Worm (Caenorhabditis elegans) whole organism, L2 larva: ENCODE data around the gene arrd-3.
A peak's percentile ranks its signal among the peaks of the same experiment; 100 is the strongest.

ENCODE experiments used
- C34F6.9 ChIP-seq: fragments of 150-350 bp; optimal IDR thresholded peaks from 2 replicates; lab custom pipeline; 2014; ENCODE audit warnings: missing biosample characterization, missing genetic modification characterization
- F13H6.1 ChIP-seq: sonication (generic microtip); optimal IDR thresholded peaks from 2 replicates; lab custom pipeline; 2016; ENCODE audit warnings: missing genetic modification characterization, missing compliant biosample characterization
- R02D3.7 ChIP-seq: fragments of 150-350 bp; optimal IDR thresholded peaks from 2 replicates; lab custom pipeline; 2014; ENCODE audit warnings: missing biosample characterization, missing genetic modification characterization
- Y55F3AM.14 ChIP-seq: fragments of 200-800 bp; sonication (Bioruptor generic); optimal IDR thresholded peaks from 2 replicates; lab custom pipeline; 2018; ENCODE audit warnings: mild to moderate bottlenecking, missing genetic modification characterization, missing compliant biosample characterization
- ZK546.5 ChIP-seq: sonication (generic microtip); optimal IDR thresholded peaks from 2 replicates; lab custom pipeline; 2017; ENCODE audit warnings: missing biosample characterization, missing genetic modification characterization
- alr-1 ChIP-seq: fragments of 150-350 bp; optimal IDR thresholded peaks from 2 replicates; lab custom pipeline; 2014; ENCODE audit warnings: missing biosample characterization, missing genetic modification characterization
- aly-2 ChIP-seq: fragments of 150-350 bp; optimal IDR thresholded peaks from 2 replicates; lab custom pipeline; 2014; ENCODE audit warnings: missing biosample characterization, missing genetic modification characterization
- blmp-1 ChIP-seq: sonication (generic microtip); optimal IDR thresholded peaks from 2 replicates; lab custom pipeline; 2017; ENCODE audit warnings: missing genetic modification characterization, mild to moderate bottlenecking, missing compliant biosample characterization, antibody characterized with exemption, moderate library complexity; ENCODE audit not compliant: insufficient read depth
- ceh-82 ChIP-seq: fragments of 150-350 bp; optimal IDR thresholded peaks from 2 replicates; lab custom pipeline; 2014; ENCODE audit warnings: missing biosample characterization, missing genetic modification characterization
- crh-2 ChIP-seq: sonication (generic microtip); optimal IDR thresholded peaks from 2 replicates; lab custom pipeline; 2017; ENCODE audit warnings: missing biosample characterization, missing genetic modification characterization
- dmd-4 ChIP-seq: sonication (generic microtip); optimal IDR thresholded peaks from 2 replicates; lab custom pipeline; 2017; ENCODE audit warnings: missing biosample characterization, missing genetic modification characterization
- elt-1 ChIP-seq: fragments of 150-350 bp; optimal IDR thresholded peaks from 2 replicates; lab custom pipeline; 2014; ENCODE audit warnings: missing biosample characterization, missing genetic modification characterization
- fos-1 ChIP-seq: fragments of 150-350 bp; optimal IDR thresholded peaks from 2 replicates; lab custom pipeline; 2014; ENCODE audit warnings: missing biosample characterization, missing genetic modification characterization
- gmeb-1 ChIP-seq: fragments of 150-350 bp; optimal IDR thresholded peaks from 2 replicates; lab custom pipeline; 2014; ENCODE audit warnings: missing biosample characterization, missing genetic modification characterization
- lin-11 ChIP-seq: fragments of 150-350 bp; sonication (generic microtip); optimal IDR thresholded peaks from 2 replicates; lab custom pipeline; 2014; ENCODE audit warnings: missing biosample characterization, missing genetic modification characterization, inconsistent platforms, mixed read lengths
- lsy-2 ChIP-seq, 2 experiments: fragments of 150-350 bp in 1 of 2; sonication (generic microtip) in 1 of 2; optimal IDR thresholded peaks; 2 replicates each; lab custom pipeline; 2014 to 2017; ENCODE audit warnings: missing biosample characterization in 2 of 2, missing genetic modification characterization in 2 of 2
- mab-5 ChIP-seq: fragments of 150-350 bp; optimal IDR thresholded peaks from 2 replicates; lab custom pipeline; 2014; ENCODE audit warnings: missing biosample characterization, missing genetic modification characterization
- mbf-1 ChIP-seq: sonication (generic microtip); optimal IDR thresholded peaks from 2 replicates; lab custom pipeline; 2017; ENCODE audit warnings: missing biosample characterization, missing genetic modification characterization
- mdl-1 ChIP-seq, 2 experiments: fragments of 150-350 bp in 1 of 2; sonication (generic microtip) in 1 of 2; optimal IDR thresholded peaks; 2 replicates each; lab custom pipeline; 2017; ENCODE audit warnings: missing biosample characterization in 2 of 2, missing genetic modification characterization in 2 of 2
- nhr-10 ChIP-seq: sonication (generic microtip); optimal IDR thresholded peaks from 2 replicates; lab custom pipeline; 2017; ENCODE audit warnings: missing biosample characterization, missing genetic modification characterization
- nhr-11 ChIP-seq: fragments of 150-350 bp; optimal IDR thresholded peaks from 2 replicates; lab custom pipeline; 2014; ENCODE audit warnings: missing biosample characterization, missing genetic modification characterization
- nhr-129 ChIP-seq: fragments of 150-350 bp; optimal IDR thresholded peaks from 2 replicates; lab custom pipeline; 2014; ENCODE audit warnings: missing biosample characterization, missing genetic modification characterization
- nhr-23 ChIP-seq: fragments of 150-350 bp; optimal IDR thresholded peaks from 2 replicates; lab custom pipeline; 2014; ENCODE audit warnings: missing biosample characterization, missing genetic modification reagents, missing genetic modification characterization
- nhr-77 ChIP-seq: fragments of 150-350 bp; optimal IDR thresholded peaks from 2 replicates; lab custom pipeline; 2014; ENCODE audit warnings: missing biosample characterization, missing genetic modification characterization
- peb-1 ChIP-seq: fragments of 150-350 bp; optimal IDR thresholded peaks from 2 replicates; lab custom pipeline; 2014; ENCODE audit warnings: missing biosample characterization, missing genetic modification characterization
- sem-4 ChIP-seq: fragments of 150-350 bp; optimal IDR thresholded peaks from 2 replicates; lab custom pipeline; 2014; ENCODE audit warnings: missing biosample characterization, missing genetic modification reagents, missing genetic modification characterization
- skn-1 ChIP-seq: sonication (generic microtip); optimal IDR thresholded peaks from 2 replicates; lab custom pipeline; 2017; ENCODE audit warnings: missing biosample characterization, missing genetic modification characterization
- sma-3 ChIP-seq: sonication (generic microtip); optimal IDR thresholded peaks from 2 replicates; lab custom pipeline; 2016; ENCODE audit warnings: missing genetic modification reagents, missing genetic modification characterization, missing compliant biosample characterization
- unc-39 ChIP-seq: fragments of 150-350 bp; optimal IDR thresholded peaks from 2 replicates; lab custom pipeline; 2014; ENCODE audit warnings: missing biosample characterization, missing genetic modification characterization
- unc-55 ChIP-seq: fragments of 150-350 bp; sonication (generic microtip); optimal IDR thresholded peaks from 3 replicates; lab custom pipeline; 2014; ENCODE audit warnings: missing biosample characterization, missing genetic modification reagents, missing genetic modification characterization
- unc-62 ChIP-seq: fragments of 150-350 bp; optimal IDR thresholded peaks from 2 replicates; lab custom pipeline; 2014; ENCODE audit warnings: missing biosample characterization, missing genetic modification reagents, missing genetic modification characterization
- ztf-1 ChIP-seq: fragments of 200-800 bp; sonication (Bioruptor generic); conservative IDR thresholded peaks from 2 replicates; pipeline ENCODE4 v1.3.6; 2022; ENCODE audit warnings: missing genetic modification characterization, missing compliant biosample characterization
- ztf-4 ChIP-seq: fragments of 150-350 bp; optimal IDR thresholded peaks from 2 replicates; lab custom pipeline; 2014; ENCODE audit warnings: missing biosample characterization, missing genetic modification characterization

arrd-3 gene

ce11 chrII:9416381-9417276 is 4.3 kb downstream of the arrd-3 start, which contains the start of the genes gss-1 and chch-3 (continued):
- TF ChIP-seq nhr-77 (tag; lab: Kevin White, UChicago): no peak
- TF ChIP-seq ceh-82 (tag; lab: Kevin White, UChicago): no peak
- peak; percentile 63 for TF ChIP-seq fos-1 (tag; lab: Kevin White, UChicago)
- peak; percentile 69 for TF ChIP-seq gmeb-1 (tag; lab: Kevin White, UChicago)
- no peak for TF ChIP-seq aly-2
- peak; percentile 25 for TF ChIP-seq mab-5 (tag; lab: Kevin White, UChicago)
- no peak for TF ChIP-seq unc-62
- TF ChIP-seq unc-39 (tag; lab: Kevin White, UChicago): no peak
- TF ChIP-seq mdl-1 (tag; optimal IDR thresholded peaks at IDR 0.05; lab: Kevin White, UChicago): no peak
- no peak for TF ChIP-seq sem-4 (tag; lab: Kevin White, UChicago)

ce11 chrII:9418065-9418567 is 5.8 kb downstream of the arrd-3 start, which contains the start of the genes M176.4 and M176.16:
M176.4 (plus strand) TSS chrII:9418365.
M176.16 (plus strand) TSS chrII:9418517.
- no peak for TF ChIP-seq mbf-1 (tag; lab: Kevin White, UChicago)
- TF ChIP-seq sma-3 (GFP tag; lab: Kevin White, UChicago): no peak
- TF ChIP-seq nhr-10 (tag; lab: Kevin White, UChicago): no peak
- TF ChIP-seq nhr-11 (tag; lab: Kevin White, UChicago): no peak
- no peak for TF ChIP-seq crh-2 (tag; lab: Kevin White, UChicago)
- no peak for TF ChIP-seq sem-4 (tag; lab: Kevin White, UChicago)
- TF ChIP-seq unc-62: no peak
- TF ChIP-seq R02D3.7 (tag; lab: Kevin White, UChicago): no peak
- no peak for TF ChIP-seq Y55F3AM.14 (GFP tag; lab: Kevin White, UChicago)
- no peak for TF ChIP-seq nhr-23 (tag; lab: Kevin White, UChicago)
- TF ChIP-seq lsy-2 (tag; optimal IDR thresholded peaks at IDR 0.05; lab: Kevin White, UChicago): no peak
- no peak for TF ChIP-seq ZK546.5
- no peak for TF ChIP-seq lin-11 (tag; lab: Kevin White, UChicago)
- no peak for TF ChIP-seq unc-55 (GFP tag; lab: Kevin White, UChicago)
- no peak for TF ChIP-seq skn-1 (tag; lab: Kevin White, UChicago)
- TF ChIP-seq alr-1 (tag; lab: Kevin White, UChicago): no peak
- TF ChIP-seq elt-1 (tag; lab: Kevin White, UChicago): no peak
- no peak for TF ChIP-seq C34F6.9
- TF ChIP-seq, all 48 proteins: peak for 0

- TF ChIP-seq ztf-4 (no peak), blmp-1 (tag; lab: Kevin White, UChicago) (no peak)
These were observed 6.6 kb downstream of the arrd-3 start for ce11 chrII:9418843-9419532.

ce11 chrII:9421969-9422368 is 9.6 kb downstream of the arrd-3 start, which contains the start of gene M176.11:
M176.11 (plus strand) TSS chrII:9422269.
- TF ChIP-seq peb-1 (tag; lab: Kevin White, UChicago) (no peak), nhr-129 (no peak), F13H6.1 (tag; lab: Kevin White, UChicago) (no peak), alr-1 (tag; lab: Kevin White, UChicago) (no peak), skn-1 (tag; lab: Kevin White, UChicago) (no peak), nhr-23 (tag; lab: Kevin White, UChicago) (no peak), ztf-1 (GFP tag; lab: Robert Waterston, UW) (no peak), R02D3.7 (tag; lab: Kevin White, UChicago) (no peak), dmd-4 (no peak), unc-55 (GFP tag; lab: Kevin White, UChicago) (no peak), lin-11 (tag; lab: Kevin White, UChicago) (no peak), nhr-77 (tag; lab: Kevin White, UChicago) (no peak)
- TF ChIP-seq, all 48 proteins: peak for 0
